Worm (Caenorhabditis elegans) whole organism, dauer: ENCODE measurements around the gene srbc-78.
"Not testable (repeated sequence)": the region's sequence is repeated elsewhere in the genome, so short reads cannot be mapped to it uniquely, and the experiment has no call there.

Source experiments
- unc-62 ChIP-seq: sonication (generic microtip); optimal IDR thresholded peaks from 2 replicates; lab custom pipeline; 2017; ENCODE audit warnings: missing biosample characterization, missing genetic modification reagents, missing genetic modification characterization

srbc-78 gene

DNA sequence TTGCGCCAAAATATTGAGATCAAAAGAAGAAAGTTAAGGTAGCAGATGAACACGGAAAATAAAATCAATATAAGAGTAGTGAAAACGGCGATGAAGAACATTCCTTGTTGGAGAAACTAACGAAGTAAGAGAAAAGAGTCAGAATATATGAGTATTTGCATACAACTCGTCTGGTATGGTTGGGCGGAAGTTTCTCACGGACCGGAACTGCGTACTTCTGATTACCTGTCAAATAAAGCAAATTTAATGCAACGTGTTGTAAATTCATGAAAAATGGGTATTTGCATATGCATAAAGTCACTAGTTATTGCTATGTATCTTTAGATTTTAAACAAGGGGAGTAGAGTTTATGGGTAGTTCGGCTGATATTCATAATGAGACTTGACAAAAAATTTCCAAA is at the start of gene srbc-78:
Gene srbc-78, minus strand, starts transcription at position 101 of the 400 bp plus-strand sequence.
- no peak for TF ChIP-seq unc-62

DNA sequence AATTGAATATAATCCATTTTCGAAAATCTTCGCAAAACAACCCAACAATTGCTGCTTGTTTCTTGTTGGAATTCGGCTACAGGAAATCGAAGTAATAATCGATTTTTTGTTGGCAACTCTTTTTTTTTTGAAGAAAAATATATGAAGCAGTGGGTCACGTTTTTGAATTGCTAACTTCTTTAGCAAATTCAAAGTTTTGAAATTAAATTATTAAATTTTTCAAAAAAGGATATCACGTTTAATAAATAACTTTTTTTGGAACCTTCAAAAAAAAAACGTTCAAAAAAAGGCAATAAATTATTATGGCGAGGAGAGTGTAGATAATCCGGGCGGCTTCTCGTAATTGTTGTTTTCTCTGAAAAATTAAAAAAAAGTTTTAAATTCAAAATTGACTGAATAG is 47.2 kb upstream of the srbc-78 start, which contains the start of gene Y38H6C.15:
Gene Y38H6C.15, minus strand, starts transcription at position 101 of the 400 bp plus-strand sequence.
- TF ChIP-seq unc-62 = no peak

DNA sequence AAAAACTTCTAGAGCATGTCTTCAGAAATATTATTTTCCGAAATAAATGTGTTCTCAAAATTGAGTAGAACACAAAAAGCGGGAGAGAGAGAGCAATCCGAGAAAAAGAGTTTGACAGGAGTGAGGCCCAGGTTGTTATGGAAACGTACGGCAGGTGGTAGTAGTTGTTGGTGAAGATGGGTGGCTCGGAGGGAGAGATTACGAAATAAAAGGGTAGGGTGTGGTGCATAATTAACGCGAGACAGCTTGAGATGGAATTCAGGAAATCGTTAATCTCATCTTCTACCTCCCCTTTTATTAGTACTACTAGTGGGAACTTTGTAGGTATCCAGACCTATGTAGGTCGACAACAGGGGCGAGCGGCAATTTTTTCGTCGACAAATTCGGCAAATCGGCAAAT is 45.1 kb upstream of the srbc-78 start, which contains the start of gene famh-161:
Gene famh-161, minus strand, starts transcription at position 101 of the 400 bp plus-strand sequence.
- TF ChIP-seq unc-62 = no peak

DNA sequence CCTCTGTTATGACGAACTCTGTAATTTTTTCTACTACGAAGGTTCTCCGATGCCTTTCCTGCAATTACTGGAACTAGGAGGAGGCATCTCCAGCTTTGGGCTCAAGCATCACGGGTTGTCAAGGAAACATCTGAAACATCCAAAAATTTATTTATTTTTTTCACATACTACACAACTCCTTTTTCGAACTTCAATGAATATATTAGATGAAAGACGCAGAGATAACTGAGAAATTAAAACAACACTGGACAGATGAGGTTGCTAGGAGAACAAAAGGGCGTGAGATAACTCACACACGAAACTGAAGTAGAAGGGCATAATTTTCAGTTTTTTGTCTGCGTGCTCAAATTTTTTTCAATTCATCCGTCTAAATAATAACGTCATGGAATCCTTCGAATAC is 38.5 kb upstream of the srbc-78 start, which contains the start of gene Y38H6C.13:
Gene Y38H6C.13, plus strand, starts transcription at position 301 of the 400 bp plus-strand sequence.
- TF ChIP-seq unc-62 = no peak

DNA sequence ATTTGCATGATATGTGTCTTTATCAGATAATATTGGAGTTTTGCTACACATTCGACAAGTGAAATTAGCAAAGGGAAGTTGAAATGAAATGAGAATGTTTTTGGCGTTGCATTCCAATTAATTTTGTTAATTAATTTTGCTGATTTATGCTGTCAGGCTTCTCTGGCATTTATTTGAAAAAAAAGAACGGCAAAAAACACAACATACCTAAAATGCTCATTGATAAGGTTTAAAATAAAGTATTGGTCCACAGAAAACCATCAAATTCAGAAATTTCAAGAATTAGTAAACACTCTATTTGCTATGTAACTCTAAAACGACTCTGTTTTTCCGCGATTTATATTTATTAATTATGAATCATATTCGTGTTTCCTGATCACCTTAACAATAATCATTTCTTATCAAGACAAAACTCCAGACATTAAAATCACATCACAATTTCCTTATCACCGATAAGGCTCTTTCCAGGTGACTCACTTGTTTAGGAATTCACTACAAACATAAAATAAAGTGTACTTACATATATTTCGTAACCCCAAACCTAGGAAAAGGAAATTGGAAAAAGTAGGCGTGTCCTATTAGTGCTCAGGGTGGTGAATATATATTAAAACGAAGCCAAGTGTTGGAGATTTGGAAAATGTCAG is 36.9 kb upstream of the srbc-78 start, which contains the start of the genes srh-166 and Y38H6C.24:
Gene srh-166, minus strand, starts transcription at position 51 of the 644 bp plus-strand sequence.
Gene Y38H6C.24, plus strand, starts transcription at position 620 of the 644 bp plus-strand sequence.
- no peak for TF ChIP-seq unc-62

DNA sequence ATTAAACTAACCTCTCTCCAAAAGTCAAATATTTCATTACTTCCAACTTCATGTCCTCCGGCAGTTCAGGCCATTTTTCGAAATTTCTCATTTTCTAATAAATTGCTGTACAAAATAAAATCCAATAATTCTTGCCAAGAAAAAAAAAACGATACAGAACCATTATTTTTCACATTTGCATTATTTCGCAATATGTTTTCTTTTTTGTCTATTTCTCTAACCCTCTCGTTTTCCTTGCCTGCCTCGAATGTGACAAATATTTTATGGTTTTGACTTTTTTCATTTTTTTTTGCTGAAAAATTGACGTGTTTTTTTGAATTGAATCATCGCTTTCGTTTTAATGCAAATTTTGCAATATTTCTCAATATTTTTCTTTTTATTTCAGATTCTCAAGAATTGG is 33.2 kb upstream of the srbc-78 start, which contains the start of the genes Y38H6C.9 and fbxa-150:
Gene Y38H6C.9, minus strand, starts transcription at position 52 of the 400 bp plus-strand sequence.
Gene fbxa-150, plus strand, starts transcription at position 380 of the 400 bp plus-strand sequence.
- no peak for TF ChIP-seq unc-62

DNA sequence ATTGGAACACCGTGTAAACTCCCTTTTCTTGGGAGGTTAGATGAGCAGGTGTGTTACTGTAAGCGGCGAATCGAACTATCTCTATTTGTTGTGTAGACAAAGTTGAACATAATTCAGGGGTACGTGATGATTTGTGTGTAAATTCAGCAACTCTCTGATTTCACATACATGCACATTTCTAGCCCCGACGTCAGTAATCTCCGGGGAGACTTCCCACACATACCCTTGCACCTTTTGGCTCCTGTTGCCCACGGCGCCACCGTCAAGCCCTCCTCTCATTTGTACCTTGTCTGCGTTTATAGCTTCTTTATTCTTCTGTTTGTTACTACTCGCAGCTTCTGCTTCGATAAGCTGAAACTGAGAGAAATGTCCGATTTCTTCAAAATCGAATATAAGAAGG is 29.9 kb upstream of the srbc-78 start, which contains the start of gene Y38H6C.25:
Gene Y38H6C.25, plus strand, starts transcription at position 301 of the 400 bp plus-strand sequence.
- TF ChIP-seq unc-62 = no peak

DNA sequence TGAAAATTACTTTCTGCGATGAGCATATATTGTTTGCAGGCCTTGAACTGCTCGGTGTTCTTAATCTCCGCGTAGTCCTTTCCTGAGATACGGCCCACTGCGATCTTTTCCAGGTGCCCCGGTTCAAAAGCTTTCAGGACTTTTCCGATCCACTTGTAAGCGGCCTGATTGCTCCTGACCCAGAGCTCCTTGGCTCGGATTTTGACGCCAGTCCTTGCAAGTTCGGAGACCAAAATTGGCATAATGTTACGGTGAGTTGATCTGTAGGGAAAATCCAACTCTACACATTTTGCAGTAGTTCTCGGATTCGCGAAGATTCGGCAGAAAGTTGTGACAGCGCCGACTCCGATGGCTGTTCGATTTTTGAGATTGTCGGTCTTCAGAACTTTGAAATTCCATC is 28.0 kb upstream of the srbc-78 start:
- no peak for TF ChIP-seq unc-62

DNA sequence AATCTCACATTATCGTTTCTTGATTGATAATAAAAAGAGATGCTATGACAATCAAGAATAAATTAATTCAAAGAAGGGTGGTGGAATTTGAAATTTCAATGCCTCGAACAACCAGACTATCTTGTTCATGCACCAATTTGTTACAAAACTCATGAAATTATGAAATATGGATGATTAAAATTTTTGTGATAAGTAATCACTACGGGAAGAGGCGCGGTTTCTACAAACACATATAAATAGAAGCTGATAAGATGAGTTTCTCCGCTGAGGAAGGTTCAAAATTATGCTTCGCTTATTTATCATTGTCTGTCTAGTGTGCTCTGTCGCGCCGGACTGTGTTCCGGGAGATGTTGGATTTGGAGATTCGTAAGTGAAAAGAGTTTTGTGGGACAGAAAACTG is 25.5 kb upstream of the srbc-78 start:
- no peak for TF ChIP-seq unc-62

DNA sequence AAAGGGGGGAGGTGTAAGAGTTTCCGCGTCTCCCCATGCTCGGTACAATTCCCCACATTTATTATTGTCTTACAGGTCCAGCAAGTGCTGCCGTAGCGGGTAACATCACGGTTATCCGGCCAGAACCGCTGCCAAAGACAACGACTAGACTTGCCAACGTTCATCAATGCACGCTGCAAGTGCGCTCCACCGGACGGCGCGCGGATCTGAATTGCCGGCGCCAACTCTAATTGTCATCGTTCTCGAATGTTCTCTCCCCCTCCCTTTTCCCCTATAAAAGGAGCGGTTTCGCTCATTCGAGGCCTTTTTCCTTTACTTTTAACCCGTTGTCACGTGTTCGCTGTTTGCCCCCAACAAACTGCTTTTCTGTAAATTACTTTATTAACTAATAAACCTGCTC is 24.7 kb upstream of the srbc-78 start, which contains the start of gene Y38H6C.8:
Gene Y38H6C.8, plus strand, starts transcription at position 301 of the 400 bp plus-strand sequence.
- TF ChIP-seq unc-62 = not testable (repeated sequence)

DNA sequence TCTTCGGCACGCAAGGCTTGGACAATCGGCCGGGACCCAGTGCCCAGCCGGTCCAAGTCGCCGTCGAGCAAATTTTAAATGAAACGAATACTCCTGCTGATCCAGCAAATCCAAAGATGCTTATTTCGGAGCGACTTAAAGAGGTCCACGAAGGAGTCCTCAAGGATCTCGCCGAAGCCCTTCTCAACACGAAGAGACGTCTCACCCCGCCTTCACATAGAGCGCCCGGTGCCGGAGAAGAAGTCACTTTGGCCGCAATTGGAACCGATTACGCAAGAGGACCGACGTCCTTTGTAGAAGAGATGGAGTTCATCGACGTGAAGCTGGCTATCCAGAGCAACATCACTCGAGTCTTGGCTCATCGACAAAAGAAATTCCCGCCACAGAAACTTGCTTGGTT is 20.4 kb upstream of the srbc-78 start:
- no peak for TF ChIP-seq unc-62

DNA sequence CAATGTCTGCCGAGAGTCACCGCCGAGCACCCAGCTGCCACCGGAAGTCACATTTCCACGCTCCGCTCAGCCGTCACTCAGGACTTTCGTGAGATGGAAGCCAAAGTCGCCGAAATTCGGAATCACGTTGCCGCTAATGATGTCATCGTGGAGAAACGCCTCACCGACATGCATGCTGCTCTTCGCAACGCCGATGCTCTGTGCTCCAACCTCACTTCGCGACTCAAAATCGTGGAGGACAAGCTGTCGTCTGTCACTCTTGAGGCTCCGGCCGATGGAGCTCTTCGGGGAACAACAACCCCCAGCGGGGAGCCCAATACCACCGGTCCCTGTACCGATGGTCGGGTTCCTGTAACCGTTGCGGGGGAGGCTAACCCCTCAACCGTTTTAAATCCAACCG is 17.5 kb upstream of the srbc-78 start:
- TF ChIP-seq unc-62 = no peak

DNA sequence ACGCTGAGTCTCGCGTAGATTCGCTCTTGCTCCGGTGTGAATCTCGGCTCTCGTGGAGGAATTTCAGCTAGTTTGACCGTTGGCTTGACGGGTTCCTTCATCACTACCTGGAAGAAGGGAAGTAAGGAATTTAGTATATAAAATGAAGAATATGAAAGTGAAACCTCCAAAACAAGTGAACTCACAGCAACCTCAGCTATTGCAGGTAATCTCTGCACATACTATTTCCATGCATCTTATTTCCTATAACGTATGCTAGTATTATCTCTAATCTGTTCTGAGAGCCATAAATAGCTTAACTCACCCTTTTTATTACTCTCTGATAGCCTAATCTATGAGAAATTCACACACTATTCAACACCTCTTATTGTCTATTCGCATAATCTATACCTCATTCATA is 16.0 kb upstream of the srbc-78 start, which contains the start of gene Y38H6C.4:
Gene Y38H6C.4, minus strand, starts transcription at position 101 of the 400 bp plus-strand sequence.
- no peak for TF ChIP-seq unc-62

DNA sequence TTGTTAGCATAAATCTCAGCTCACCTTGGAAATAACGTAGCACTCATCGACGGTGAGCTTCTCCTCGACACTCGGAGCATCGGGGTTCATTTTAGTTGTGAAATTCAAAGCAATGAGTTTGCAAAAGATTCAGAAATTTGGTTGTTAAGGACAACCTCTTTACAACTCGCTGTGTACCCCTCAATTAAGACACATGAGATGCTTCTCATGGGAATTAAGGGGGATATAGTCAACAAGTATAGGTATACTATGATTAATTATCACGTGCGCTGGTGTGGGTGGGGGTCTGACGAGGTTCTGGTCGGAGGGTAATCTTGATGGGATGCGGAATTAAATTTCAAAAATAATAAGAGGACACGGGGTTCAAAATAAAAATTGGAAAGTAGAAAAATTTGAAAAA is 11.4 kb upstream of the srbc-78 start, which contains the start of gene dct-14:
Gene dct-14, minus strand, starts transcription at position 101 of the 400 bp plus-strand sequence.
- no peak for TF ChIP-seq unc-62

DNA sequence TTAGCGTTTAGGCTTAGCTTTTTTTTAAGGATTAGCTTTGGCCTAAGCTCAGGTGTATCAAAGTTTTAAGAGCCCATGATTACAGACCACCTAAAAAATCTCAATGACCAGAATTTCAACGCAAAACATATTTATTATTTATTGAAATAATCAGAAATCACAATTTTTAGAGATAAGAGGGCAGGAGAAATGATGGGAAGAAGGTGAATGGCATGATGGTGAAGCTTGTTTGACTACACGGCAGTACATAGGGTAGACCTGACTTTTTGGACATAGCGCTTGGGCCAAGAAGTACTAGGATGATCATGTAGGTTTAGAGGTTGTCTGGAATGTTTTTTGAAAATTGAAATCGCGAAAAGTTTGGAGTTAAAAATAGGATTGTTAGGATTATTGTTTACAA is 10.6 kb upstream of the srbc-78 start:
- TF ChIP-seq unc-62 = no peak

DNA sequence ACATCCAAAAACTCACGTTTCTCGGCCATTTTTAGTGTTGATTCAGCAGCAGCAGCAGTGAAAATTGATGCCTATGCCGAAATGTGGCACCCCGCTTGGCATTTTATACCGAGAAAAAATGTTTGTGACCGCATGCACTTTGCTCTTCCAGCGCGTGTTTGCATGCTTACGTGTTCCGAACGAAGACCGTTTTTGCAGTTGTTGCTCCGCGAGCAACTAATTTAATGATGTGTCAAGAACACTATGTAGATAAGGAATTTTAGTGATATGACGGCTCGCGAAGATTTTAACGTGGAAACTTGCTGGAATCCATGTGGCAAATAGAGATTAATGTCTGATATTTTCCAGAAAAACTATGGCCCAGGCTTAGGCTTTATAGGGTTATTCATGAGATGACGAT is 10.0 kb upstream of the srbc-78 start, which contains the start of gene dct-16:
Gene dct-16, minus strand, starts transcription at position 78 of the 400 bp plus-strand sequence.
- TF ChIP-seq unc-62 = no peak

DNA sequence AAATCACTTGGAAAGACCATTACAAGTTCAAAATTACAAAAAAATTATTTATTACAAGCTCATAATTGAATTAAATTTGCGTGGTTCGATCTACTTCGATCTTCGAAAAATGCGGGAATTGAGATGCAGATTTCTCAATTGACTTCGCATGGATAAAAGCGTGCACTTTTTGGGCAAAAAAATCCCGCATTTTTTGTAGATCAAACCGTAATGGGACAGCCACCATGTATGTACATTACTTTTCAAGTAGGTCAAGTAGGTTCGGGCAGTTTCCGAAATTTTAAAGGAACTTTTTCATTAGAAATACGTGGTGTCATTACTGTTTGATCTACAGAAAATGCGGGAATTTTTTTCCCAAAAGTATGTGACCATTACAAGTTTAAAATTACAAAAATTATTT is 8.5 kb upstream of the srbc-78 start:
- no peak for TF ChIP-seq unc-62
